Worm (Caenorhabditis elegans) whole organism, L1 larva: ENCODE measurements around the gene T23G7.3.

ENCODE experiments used
- C04F5.9 ChIP-seq: sonication (generic microtip); optimal IDR thresholded peaks from 2 replicates; lab custom pipeline; 2016; ENCODE audit warnings: missing genetic modification characterization, missing compliant biosample characterization
- C16A3.4 ChIP-seq: fragments of 150-350 bp; optimal IDR thresholded peaks from 2 replicates; lab custom pipeline; 2014; ENCODE audit warnings: missing biosample characterization, missing genetic modification characterization
- F16B12.6 ChIP-seq: fragments of 150-350 bp; optimal IDR thresholded peaks from 2 replicates; lab custom pipeline; 2014; ENCODE audit warnings: missing biosample characterization, missing genetic modification characterization
- aha-1 ChIP-seq: fragments of 150-350 bp; optimal IDR thresholded peaks from 2 replicates; lab custom pipeline; 2014; ENCODE audit warnings: missing biosample characterization, missing genetic modification characterization
- aly-2 ChIP-seq: fragments of 150-350 bp; optimal IDR thresholded peaks from 2 replicates; lab custom pipeline; 2014; ENCODE audit warnings: missing biosample characterization, missing genetic modification characterization
- blmp-1 ChIP-seq: fragments of 150-350 bp; optimal IDR thresholded peaks from 2 replicates; lab custom pipeline; 2014; ENCODE audit warnings: missing biosample characterization, missing genetic modification characterization
- ceh-63 ChIP-seq: fragments of 200-800 bp; sonication (Bioruptor generic); optimal IDR thresholded peaks from 2 replicates; lab custom pipeline; 2018; ENCODE audit warnings: mild to moderate bottlenecking, missing genetic modification characterization, missing compliant biosample characterization
- ceh-82 ChIP-seq, 3 experiments: fragments of 150-350 bp in 1 of 3; sonication (generic microtip) in 2 of 3; optimal IDR thresholded peaks; 2 replicates each; lab custom pipeline; 2014 to 2017; ENCODE audit warnings: missing biosample characterization in 3 of 3, missing genetic modification characterization in 3 of 3
- ceh-88 ChIP-seq: fragments of 200-800 bp; sonication (Bioruptor generic); IDR thresholded peaks from 2 replicates; pipeline ENCODE4 v1.3.6; 2022; ENCODE audit warnings: missing genetic modification characterization, missing compliant biosample characterization
- ceh-90 ChIP-seq: sonication (generic microtip); optimal IDR thresholded peaks from 2 replicates; lab custom pipeline; 2016; ENCODE audit warnings: missing genetic modification characterization, missing compliant biosample characterization
- dsc-1 ChIP-seq: sonication (generic microtip); optimal IDR thresholded peaks from 2 replicates; lab custom pipeline; 2016; ENCODE audit warnings: mild to moderate bottlenecking, missing genetic modification characterization, missing compliant biosample characterization
- efl-1 ChIP-seq, 4 experiments: fragments of 150-350 bp; optimal IDR thresholded peaks in 3 of 4; peaks in 1 of 4; 1 replicate in 1 of 4; 2 replicates in 3 of 4; lab custom pipeline; 2014; ENCODE audit warnings: missing biosample characterization in 2 of 4, missing genetic modification characterization in 2 of 4, missing genetic modification reagents in 2 of 4
- elt-3 ChIP-seq, 6 experiments: fragments of 150-350 bp in 1 of 6; sonication (generic microtip); optimal IDR thresholded peaks; 2 replicates each; lab custom pipeline; 2017 to 2018; ENCODE audit warnings: missing biosample characterization in 6 of 6, missing genetic modification characterization in 6 of 6, inconsistent platforms in 1 of 6
- fkh-8 ChIP-seq: sonication (generic microtip); optimal IDR thresholded peaks from 2 replicates; lab custom pipeline; 2016; ENCODE audit warnings: mild to moderate bottlenecking, missing genetic modification characterization, missing compliant biosample characterization
- fos-1 ChIP-seq: fragments of 150-350 bp; optimal IDR thresholded peaks from 2 replicates; lab custom pipeline; 2014; ENCODE audit warnings: missing biosample characterization, missing genetic modification characterization
- grh-1 ChIP-seq: fragments of 200-800 bp; sonication (Bioruptor generic); IDR thresholded peaks from 2 replicates; pipeline ENCODE4 v1.3.6; 2022; ENCODE audit warnings: missing genetic modification reagents, missing genetic modification characterization, missing compliant biosample characterization
- hlh-4 ChIP-seq: sonication (generic microtip); optimal IDR thresholded peaks from 2 replicates; lab custom pipeline; 2016; ENCODE audit warnings: mild to moderate bottlenecking, missing genetic modification characterization, missing compliant biosample characterization
- irx-1 ChIP-seq: sonication (generic microtip); optimal IDR thresholded peaks from 2 replicates; lab custom pipeline; 2016; ENCODE audit warnings: missing genetic modification characterization, missing compliant biosample characterization
- lin-13 ChIP-seq: fragments of 150-350 bp; optimal IDR thresholded peaks from 2 replicates; lab custom pipeline; 2014; ENCODE audit warnings: missing biosample characterization, missing genetic modification reagents, missing genetic modification characterization
- lin-14 ChIP-seq: fragments of 200-800 bp; sonication (Bioruptor generic); optimal IDR thresholded peaks from 2 replicates; lab custom pipeline; 2018; ENCODE audit warnings: mild to moderate bottlenecking, missing genetic modification characterization, moderate library complexity, missing compliant biosample characterization
- lin-15B ChIP-seq: fragments of 150-350 bp; sonication (generic microtip); optimal IDR thresholded peaks from 3 replicates; lab custom pipeline; 2014; ENCODE audit warnings: missing biosample characterization, missing genetic modification characterization
- lin-35 ChIP-seq, 2 experiments: fragments of 150-350 bp; optimal IDR thresholded peaks; 2 replicates each; lab custom pipeline; 2014; ENCODE audit warnings: missing biosample characterization in 2 of 2, missing genetic modification characterization in 2 of 2, missing genetic modification reagents in 2 of 2
- lsy-2 ChIP-seq, 2 experiments: fragments of 150-350 bp; optimal IDR thresholded peaks; 2 replicates each; lab custom pipeline; 2014; ENCODE audit warnings: missing biosample characterization in 2 of 2, missing genetic modification characterization in 2 of 2
- mab-9 ChIP-seq: fragments of 200-800 bp; sonication (Bioruptor generic); IDR thresholded peaks from 2 replicates; pipeline ENCODE4 v1.3.6; 2022; ENCODE audit warnings: missing genetic modification reagents, missing genetic modification characterization, missing compliant biosample characterization
- mdl-1 ChIP-seq, 2 experiments: fragments of 150-350 bp; optimal IDR thresholded peaks; 2 replicates each; lab custom pipeline; 2014 to 2017; ENCODE audit warnings: missing biosample characterization in 2 of 2, missing genetic modification characterization in 2 of 2, inconsistent platforms in 1 of 2
- mep-1 ChIP-seq: fragments of 150-350 bp; optimal IDR thresholded peaks from 2 replicates; lab custom pipeline; 2014; ENCODE audit warnings: missing biosample characterization, missing genetic modification characterization
- nhr-12 ChIP-seq: sonication (generic microtip); optimal IDR thresholded peaks from 2 replicates; lab custom pipeline; 2017; ENCODE audit warnings: missing biosample characterization, missing genetic modification characterization
- nhr-19 ChIP-seq: fragments of 200-800 bp; sonication (Bioruptor generic); conservative IDR thresholded peaks from 2 replicates; pipeline ENCODE4 v1.3.6; 2022; ENCODE audit warnings: missing genetic modification characterization, missing compliant biosample characterization
- nhr-20 ChIP-seq: sonication (generic microtip); optimal IDR thresholded peaks from 2 replicates; lab custom pipeline; 2016; ENCODE audit warnings: mild to moderate bottlenecking, missing genetic modification characterization, missing compliant biosample characterization
- nhr-47 ChIP-seq: sonication (generic microtip); optimal IDR thresholded peaks from 2 replicates; lab custom pipeline; 2016; ENCODE audit warnings: mild to moderate bottlenecking, missing genetic modification characterization, moderate library complexity, missing compliant biosample characterization
- nhr-71 ChIP-seq: sonication (generic microtip); optimal IDR thresholded peaks from 2 replicates; lab custom pipeline; 2016; ENCODE audit warnings: mild to moderate bottlenecking, missing genetic modification characterization, moderate library complexity, missing compliant biosample characterization
- nhr-76 ChIP-seq: sonication (generic microtip); optimal IDR thresholded peaks from 2 replicates; lab custom pipeline; 2017; ENCODE audit warnings: missing biosample characterization, missing genetic modification characterization
- nhr-85 ChIP-seq: sonication (generic microtip); peaks from one replicate; lab custom pipeline; 2016; ENCODE audit warnings: missing genetic modification characterization, inconsistent platforms, missing compliant biosample characterization
- nhr-90 ChIP-seq: sonication (generic microtip); optimal IDR thresholded peaks from 2 replicates; lab custom pipeline; 2016; ENCODE audit warnings: mild to moderate bottlenecking, missing genetic modification characterization, missing compliant biosample characterization; ENCODE audit not compliant: poor library complexity
- pqm-1 ChIP-seq: sonication (generic microtip); optimal IDR thresholded peaks from 3 replicates; lab custom pipeline; 2017; ENCODE audit warnings: missing biosample characterization, missing genetic modification characterization
- skn-1 ChIP-seq: fragments of 150-350 bp; optimal IDR thresholded peaks from 2 replicates; lab custom pipeline; 2014; ENCODE audit warnings: missing biosample characterization, missing genetic modification characterization
- snu-23 ChIP-seq: sonication (generic microtip); optimal IDR thresholded peaks from 2 replicates; lab custom pipeline; 2016; ENCODE audit warnings: missing genetic modification characterization, missing compliant biosample characterization
- swsn-7 ChIP-seq: sonication (generic microtip); optimal IDR thresholded peaks from 2 replicates; lab custom pipeline; 2016; ENCODE audit warnings: missing genetic modification characterization, missing compliant biosample characterization
- tbx-2 ChIP-seq: sonication (generic microtip); optimal IDR thresholded peaks from 2 replicates; lab custom pipeline; 2016; ENCODE audit warnings: missing genetic modification characterization, missing compliant biosample characterization
- unc-130 ChIP-seq: fragments of 150-350 bp; optimal IDR thresholded peaks from 2 replicates; lab custom pipeline; 2017; ENCODE audit warnings: missing biosample characterization, missing genetic modification characterization, inconsistent platforms
- unc-98 ChIP-seq: fragments of 200-800 bp; sonication (Bioruptor generic); IDR thresholded peaks from 2 replicates; pipeline ENCODE4 v1.3.6; 2022; ENCODE audit warnings: missing genetic modification characterization, missing compliant biosample characterization
- vab-15 ChIP-seq: sonication (generic microtip); optimal IDR thresholded peaks from 2 replicates; lab custom pipeline; 2017; ENCODE audit warnings: missing genotype, mild to moderate bottlenecking, missing genetic modification characterization, missing compliant biosample characterization
- zip-4 ChIP-seq: fragments of 200-800 bp; sonication (Bioruptor generic); optimal IDR thresholded peaks from 2 replicates; lab custom pipeline; 2018; ENCODE audit warnings: mild to moderate bottlenecking, missing genetic modification characterization, moderate library complexity, missing compliant biosample characterization
- ztf-4 ChIP-seq: fragments of 150-350 bp; optimal IDR thresholded peaks from 2 replicates; lab custom pipeline; 2014; ENCODE audit warnings: missing biosample characterization, missing genetic modification characterization

Gene T23G7.3

DNA sequence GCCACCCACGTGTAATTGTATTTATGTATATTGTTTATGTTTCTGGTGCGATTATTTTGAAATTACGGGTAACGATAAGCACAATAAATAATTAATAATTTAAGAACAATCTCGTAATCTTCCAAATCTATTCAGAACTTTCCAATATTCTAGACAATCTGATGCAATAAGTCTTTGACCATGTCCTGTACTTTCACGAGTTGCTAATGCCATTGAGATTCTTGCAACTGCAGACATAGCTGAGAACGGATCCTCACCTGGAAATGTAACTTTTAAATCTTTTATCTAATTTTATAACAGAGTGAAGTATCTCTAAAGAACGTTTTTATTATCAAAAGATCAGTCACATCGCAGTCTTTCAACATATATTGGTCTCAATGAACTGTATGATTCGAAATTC, 4.3 kb downstream of the T23G7.3 start:
- TF ChIP-seq nhr-76 (tag; lab: Kevin White, UChicago) = no peak
- TF ChIP-seq, all 84 proteins: peak for 0

DNA sequence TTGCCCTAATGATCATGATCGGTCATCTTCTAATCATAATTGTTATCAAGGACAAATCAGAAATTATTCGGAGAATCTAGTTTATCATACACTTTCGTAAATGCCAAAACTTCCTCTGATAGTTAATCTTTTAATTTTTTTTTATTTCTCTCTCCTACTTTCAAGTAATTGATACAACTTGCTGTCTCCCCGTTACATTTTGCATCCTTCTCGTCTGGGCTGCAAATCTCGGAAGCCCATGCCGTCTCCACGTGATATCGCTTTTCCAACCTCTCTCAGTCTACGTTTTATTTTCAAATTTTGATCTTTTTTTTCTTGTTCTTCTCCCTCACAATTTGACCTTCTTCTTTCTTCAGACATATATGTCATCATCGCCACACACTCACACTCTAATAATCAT, 6.6 kb downstream of the T23G7.3 start, which contains the start of gene rhy-1:
rhy-1 (plus strand) TSS at position 357 of the 400 bp plus-strand sequence.
- no peak for TF ChIP-seq F16B12.6 (tag; lab: Kevin White, UChicago)
- TF ChIP-seq C04F5.9 = no peak
- TF ChIP-seq unc-98 (GFP tag; lab: Robert Waterston, UW) = no peak
- no peak for TF ChIP-seq ceh-90
- TF ChIP-seq C16A3.4 (tag; lab: Kevin White, UChicago) = no peak
- TF ChIP-seq irx-1 (tag; lab: Kevin White, UChicago) = no peak
- no peak for TF ChIP-seq dsc-1
- TF ChIP-seq elt-3 (tag; optimal IDR thresholded peaks at IDR 0.05; lab: Kevin White, UChicago) = peak in 4 of 6 experiments; percentile 15 to 60 (median 38)
- no peak for TF ChIP-seq lin-35 (GFP tag; optimal IDR thresholded peaks at IDR 0.05; lab: Kevin White, UChicago)
- no peak for TF ChIP-seq ceh-82 (tag; optimal IDR thresholded peaks at IDR 0.05; lab: Kevin White, UChicago)
- no peak for TF ChIP-seq zip-4
- peak; percentile 51 for TF ChIP-seq nhr-71 (tag; lab: Kevin White, UChicago)
- TF ChIP-seq ceh-88 (GFP tag; lab: Robert Waterston, UW) = no peak
- no peak for TF ChIP-seq skn-1 (tag; lab: Kevin White, UChicago)
- peak; percentile 27 for TF ChIP-seq lin-14 (GFP tag; lab: Kevin White, UChicago)
- no peak for TF ChIP-seq nhr-19
- TF ChIP-seq nhr-76 (tag; lab: Kevin White, UChicago) = no peak
- TF ChIP-seq ceh-63 (GFP tag; lab: Kevin White, UChicago) = no peak
- 0 out of 2 replicates have a peak, but pooled peaks have one; percentile 20 for TF ChIP-seq grh-1 (GFP tag; lab: Robert Waterston, UW)
- no peak for TF ChIP-seq hlh-4 (tag; lab: Kevin White, UChicago)
- TF ChIP-seq aha-1 = no peak
- peak; percentile 25 for TF ChIP-seq snu-23 (GFP tag; lab: Kevin White, UChicago)
- TF ChIP-seq lsy-2 (tag; optimal IDR thresholded peaks at IDR 0.05; lab: Kevin White, UChicago) = no peak
- TF ChIP-seq nhr-20 (tag; lab: Kevin White, UChicago) = peak; percentile 76
- peak; percentile 21 for TF ChIP-seq nhr-47
- TF ChIP-seq nhr-85 (tag; lab: Kevin White, UChicago) = peak; percentile 75
- TF ChIP-seq aly-2 (tag; lab: Kevin White, UChicago) = no peak
- TF ChIP-seq nhr-90 (tag; lab: Kevin White, UChicago) = peak; percentile 53
- TF ChIP-seq blmp-1 (tag; lab: Kevin White, UChicago) = peak; percentile 2

DNA sequence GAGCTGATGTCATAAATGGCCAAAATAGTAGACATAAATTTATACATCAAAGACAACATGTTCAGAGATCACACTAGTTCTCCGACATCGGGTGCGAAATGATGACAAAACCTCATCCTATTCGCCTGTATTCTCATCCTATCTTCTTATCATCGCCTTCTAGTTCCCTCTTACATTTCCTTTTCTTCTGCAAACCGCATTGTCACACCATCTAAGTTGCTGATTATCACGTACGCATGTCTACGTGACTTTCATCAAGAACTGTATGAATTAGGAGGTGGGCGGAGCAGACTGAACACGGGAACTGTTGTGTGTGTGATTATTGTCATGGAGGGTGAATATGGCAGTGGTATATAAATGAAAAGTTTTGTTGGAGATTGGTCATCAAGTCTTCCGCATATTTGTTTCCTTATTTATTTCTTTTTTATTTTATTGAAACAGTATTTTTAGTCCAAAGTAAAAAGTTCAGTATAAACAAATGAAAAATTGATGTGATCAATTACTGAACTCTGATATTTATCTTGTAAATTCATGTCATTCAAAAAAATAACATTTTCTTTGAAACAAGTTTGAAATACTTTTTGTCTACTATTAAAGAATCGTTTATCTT, 7.3 kb downstream of the T23G7.3 start:
- no peak for TF ChIP-seq nhr-12 (tag; lab: Kevin White, UChicago)
- no peak for TF ChIP-seq vab-15 (tag; lab: Kevin White, UChicago)
- TF ChIP-seq nhr-19 = no peak; the same call in 1 of the 2 replicates
- peak in 1 of 2 experiments; percentile 42 for TF ChIP-seq lin-35 (GFP tag; optimal IDR thresholded peaks at IDR 0.05; lab: Kevin White, UChicago)
- peak; percentile 65 for TF ChIP-seq nhr-90 (tag; lab: Kevin White, UChicago)
- TF ChIP-seq nhr-71 (tag; lab: Kevin White, UChicago) = peak; percentile 60
- TF ChIP-seq mep-1 = peak; percentile 19
- TF ChIP-seq elt-3 (tag; optimal IDR thresholded peaks at IDR 0.05; lab: Kevin White, UChicago) = peak in 5 of 6 experiments; percentile 18 to 96 (median 82)
- no peak for TF ChIP-seq ztf-4
- peak; percentile 14 for TF ChIP-seq C16A3.4 (tag; lab: Kevin White, UChicago)
- TF ChIP-seq lin-13 (GFP tag; lab: Kevin White, UChicago) = no peak
- no peak for TF ChIP-seq efl-1 (optimal IDR thresholded peaks at IDR 0.05; lab: Kevin White, UChicago)
- TF ChIP-seq efl-1 (GFP tag; optimal IDR thresholded peaks at IDR 0.05 in 1 of 2; lab: Kevin White, UChicago) = peak in 1 of 2 experiments; percentile 87
- TF ChIP-seq skn-1 (tag; lab: Kevin White, UChicago) = peak; percentile 90
- TF ChIP-seq unc-130 (tag; lab: Kevin White, UChicago) = peak; percentile 62
- TF ChIP-seq fkh-8 (tag; lab: Kevin White, UChicago) = no peak
- no peak for TF ChIP-seq mab-9 (GFP tag; lab: Robert Waterston, UW)
- no peak for TF ChIP-seq swsn-7 (tag; lab: Kevin White, UChicago)
- TF ChIP-seq snu-23 (GFP tag; lab: Kevin White, UChicago) = peak; percentile 43
- peak; percentile 34 for TF ChIP-seq tbx-2 (tag; lab: Kevin White, UChicago)
- peak; percentile 69 for TF ChIP-seq lin-14 (GFP tag; lab: Kevin White, UChicago)
- TF ChIP-seq ceh-82 (tag; optimal IDR thresholded peaks at IDR 0.05; lab: Kevin White, UChicago) = no peak
- TF ChIP-seq lin-15B (tag; lab: Kevin White, UChicago) = no peak
- TF ChIP-seq nhr-85 (tag; lab: Kevin White, UChicago) = peak; percentile 90
- no peak for TF ChIP-seq dsc-1
- no peak for TF ChIP-seq ceh-88 (GFP tag; lab: Robert Waterston, UW)
- peak; percentile 83 for TF ChIP-seq aha-1
- TF ChIP-seq nhr-76 (tag; lab: Kevin White, UChicago) = peak; percentile 0
- TF ChIP-seq pqm-1 (tag; lab: Kevin White, UChicago) = no peak
- TF ChIP-seq fos-1 = no peak
- peak in 1 of 2 experiments; percentile 58 for TF ChIP-seq mdl-1 (tag; optimal IDR thresholded peaks at IDR 0.05; lab: Kevin White, UChicago)
- TF ChIP-seq blmp-1 (tag; lab: Kevin White, UChicago) = peak; percentile 89
- TF ChIP-seq nhr-20 (tag; lab: Kevin White, UChicago) = peak; percentile 78
- peak; percentile 39 for TF ChIP-seq nhr-47
